Fruit fly (Drosophila melanogaster): Measurements from ENCODE around the gene CG2926.

CG2926 gene

DNA sequence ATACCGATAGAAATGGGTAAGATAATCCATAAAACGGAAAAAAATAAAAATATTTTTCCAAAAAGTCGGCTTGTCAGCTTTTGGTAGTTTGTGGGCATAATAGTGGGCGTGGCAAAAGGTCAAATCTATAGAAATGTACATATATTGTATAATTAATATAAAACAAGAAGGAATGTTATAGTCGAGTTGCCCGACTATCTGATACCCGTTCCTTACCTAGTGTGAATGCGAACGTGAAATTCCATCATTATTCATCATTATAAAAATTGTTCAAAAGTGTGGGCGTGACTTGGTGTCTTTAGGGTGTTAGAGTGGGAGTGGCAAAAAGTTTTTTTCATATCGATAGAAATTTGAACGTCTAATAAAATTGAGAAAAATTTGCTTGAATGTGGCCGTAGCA is 36.6 kb downstream of the CG2926 start (continued):
- TF ChIP-seq tna (GFP tag; IDR thresholded peaks at IDR 0.05; ENCODE audit: partially characterized antibody) = peak; percentile 34; the same call in 1 of the 2 replicates

DNA sequence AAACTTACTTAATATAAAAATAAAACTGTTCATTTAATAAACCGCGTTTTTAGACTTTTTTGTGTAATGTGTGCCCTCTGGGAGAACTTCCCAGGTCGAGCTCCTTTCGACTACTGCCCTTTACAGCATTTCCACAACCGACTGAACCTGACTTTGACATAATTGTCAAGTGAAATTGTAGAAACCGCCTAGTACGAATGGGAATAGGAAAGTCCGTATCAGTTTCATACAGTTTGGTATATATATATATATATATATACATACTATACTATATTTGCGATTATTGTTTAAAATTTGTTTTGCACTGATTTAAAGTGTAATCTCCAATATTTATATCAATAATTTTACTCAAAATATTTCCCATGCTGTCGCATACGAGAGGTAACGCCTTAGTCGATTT is 37.1 kb downstream of the CG2926 start, which contains the start of gene mia:
Gene mia, minus strand, starts transcription at position 101 of the 400 bp plus-strand sequence.
- TF ChIP-seq dimm (GFP tag; IDR thresholded peaks at IDR 0.05) (no peak), trh (GFP tag; optimal IDR thresholded peaks at IDR 0.05) (no peak), CG12769 (tag; optimal IDR thresholded peaks at IDR 0.05) (no peak), grau (tag; optimal IDR thresholded peaks at IDR 0.05) (no peak), HLH54F (GFP tag; optimal IDR thresholded peaks at IDR 0.05) (no peak), CG12071 (GFP tag; optimal IDR thresholded peaks at IDR 0.05) (no peak), en (GFP tag; optimal IDR thresholded peaks at IDR 0.05) (no peak), unpg (GFP tag; optimal IDR thresholded peaks at IDR 0.05) (no peak), CG2678 (tag; optimal IDR thresholded peaks at IDR 0.05) (no peak), CG17612 (GFP tag; IDR thresholded peaks at IDR 0.05) (no peak), CG14965 (GFP tag; optimal IDR thresholded peaks at IDR 0.05; ENCODE audit: borderline replicate concordance) (no peak), CG2199 (GFP tag; IDR thresholded peaks at IDR 0.05) (no peak), nmo (GFP tag; optimal IDR thresholded peaks at IDR 0.05) (no peak), CG7271 (tag; optimal IDR thresholded peaks at IDR 0.05) (no peak), tll (GFP tag; optimal IDR thresholded peaks at IDR 0.05) (no peak), ara (GFP tag; IDR thresholded peaks at IDR 0.05) (no peak), emc (GFP tag; optimal IDR thresholded peaks at IDR 0.05) (no peak)

DNA sequence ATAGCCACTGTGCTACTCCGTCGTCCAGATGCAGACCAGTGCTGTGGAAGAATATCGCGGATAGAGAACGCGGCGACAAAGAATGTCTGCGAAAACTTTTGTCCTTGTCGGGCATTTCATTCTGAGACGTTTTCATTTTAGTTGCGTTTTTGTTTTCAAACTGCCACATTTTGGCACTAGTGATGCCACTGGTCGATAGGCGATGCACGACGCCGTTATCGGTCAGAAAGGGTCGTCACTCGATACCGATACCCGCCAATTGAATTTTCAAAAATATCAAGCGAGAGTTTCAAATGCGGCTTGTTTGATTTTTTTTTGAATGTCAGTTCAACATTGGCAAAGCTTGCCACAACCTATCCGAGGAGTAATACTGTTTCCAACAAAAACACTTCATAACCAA is 37.7 kb downstream of the CG2926 start:
- TF ChIP-seq CTCF (GFP tag; optimal IDR thresholded peaks at IDR 0.05) = no peak
- no peak for TF ChIP-seq CG2202 (tag; optimal IDR thresholded peaks at IDR 0.05)
- peak; percentile 16 for TF ChIP-seq Sin3A (optimal IDR thresholded peaks at IDR 0.05)
- TF ChIP-seq CG7963 (GFP tag; IDR thresholded peaks at IDR 0.05; ENCODE audit: partially characterized antibody) = peak; percentile 54; the same call in 1 of the 3 replicates
- TF ChIP-seq CG42726 (GFP tag; IDR thresholded peaks at IDR 0.05; ENCODE audit: partially characterized antibody) = peak; percentile 46; the same call in 1 of the 2 replicates
- TF ChIP-seq CG8290 (GFP tag; optimal IDR thresholded peaks at IDR 0.05) = no peak
- TF ChIP-seq CG8290 (tag; optimal IDR thresholded peaks at IDR 0.05) = no peak
- no peak for TF ChIP-seq CG10274 (GFP tag; optimal IDR thresholded peaks at IDR 0.05)
- peak; percentile 64; the same call in 1 of the 3 replicates for TF ChIP-seq hb (GFP tag; IDR thresholded peaks at IDR 0.05; ENCODE audit: partially characterized antibody)
- no peak for TF ChIP-seq kni (GFP tag; optimal IDR thresholded peaks at IDR 0.05)
- TF ChIP-seq Dp (GFP tag; optimal IDR thresholded peaks at IDR 0.05) = peak; percentile 93
- TF ChIP-seq Dll (GFP tag; IDR thresholded peaks at IDR 0.05; ENCODE audit: partially characterized antibody) = peak; percentile 72
- no peak for TF ChIP-seq CG11456 (GFP tag; IDR thresholded peaks at IDR 0.05)
- TF ChIP-seq sens (GFP tag) = peak; percentile 62
- peak; percentile 64 for TF ChIP-seq sna (GFP tag; IDR thresholded peaks at IDR 0.05; ENCODE audit: partially characterized antibody)
- TF ChIP-seq amos (GFP tag; IDR thresholded peaks at IDR 0.05; ENCODE audit: partially characterized antibody) = peak; percentile 72
- peak; percentile 63 for TF ChIP-seq tna (GFP tag; IDR thresholded peaks at IDR 0.05; ENCODE audit: partially characterized antibody)
- TF ChIP-seq hbn (GFP tag; IDR thresholded peaks at IDR 0.05; ENCODE audit: partially characterized antibody) = peak; percentile 53
- peak; percentile 82 for TF ChIP-seq Bgb (GFP tag; IDR thresholded peaks at IDR 0.05; ENCODE audit: partially characterized antibody)
- TF ChIP-seq unc-4 (GFP tag; IDR thresholded peaks at IDR 0.05; ENCODE audit: partially characterized antibody) = peak; percentile 67
- TF ChIP-seq CG7928 (GFP tag; optimal IDR thresholded peaks at IDR 0.05) = no peak
- TF ChIP-seq Opbp (GFP tag; IDR thresholded peaks at IDR 0.05; ENCODE audit: partially characterized antibody) = peak; percentile 71; the same call in 2 of the 3 replicates
- no peak for TF ChIP-seq mirr (GFP tag; optimal IDR thresholded peaks at IDR 0.05)
- TF ChIP-seq kah (GFP tag; optimal IDR thresholded peaks at IDR 0.05) = no peak
- peak; percentile 41; the same call in 1 of the 3 replicates for TF ChIP-seq mld (GFP tag; IDR thresholded peaks at IDR 0.05; ENCODE audit: partially characterized antibody)
- TF ChIP-seq Doc3 (GFP tag; IDR thresholded peaks at IDR 0.05; ENCODE audit: partially characterized antibody) = peak; percentile 48
- no peak for TF ChIP-seq CG2875 (GFP tag; optimal IDR thresholded peaks at IDR 0.05)
- peak; percentile 56 for TF ChIP-seq ato (GFP tag; IDR thresholded peaks at IDR 0.05; ENCODE audit: partially characterized antibody)
- TF ChIP-seq CG34224 (GFP tag; IDR thresholded peaks at IDR 0.05; ENCODE audit: partially characterized antibody) = peak; percentile 69
- TF ChIP-seq ERR (GFP tag; optimal IDR thresholded peaks at IDR 0.05) = no peak
